Fruit fly (Drosophila melanogaster): ENCODE measurements around the gene p.

p gene

dm6 chr3R:8673803-8674234, 3.3 kb upstream of the p start, which contains the start of gene mRpL19:
Gene mRpL19 (plus strand): TSS chr3R:8674109.
- peak; percentile 43 for TF ChIP-seq Sp1 (GFP tag; optimal IDR thresholded peaks at IDR 0.05)
- TF ChIP-seq Hr83 (GFP tag; optimal IDR thresholded peaks at IDR 0.05; ENCODE audit: poor library complexity, severe bottlenecking), result no peak
- peak; percentile 22 for TF ChIP-seq h (GFP tag; optimal IDR thresholded peaks at IDR 0.05)
- TF ChIP-seq Hnf4 (GFP tag; optimal IDR thresholded peaks at IDR 0.05), result peak; percentile 26
- TF ChIP-seq lola (GFP tag; optimal IDR thresholded peaks at IDR 0.05), result no peak
- no peak for TF ChIP-seq Mio (GFP tag; optimal IDR thresholded peaks at IDR 0.05)
- no peak for TF ChIP-seq N (GFP tag; optimal IDR thresholded peaks at IDR 0.05)
- no peak for TF ChIP-seq dsf (GFP tag; optimal IDR thresholded peaks at IDR 0.05; ENCODE audit: borderline replicate concordance)
- TF ChIP-seq CG32264 (GFP tag; optimal IDR thresholded peaks at IDR 0.05), result no peak
- TF ChIP-seq pan (optimal IDR thresholded peaks at IDR 0.05), result no peak
- TF ChIP-seq dmrt93B (GFP tag; optimal IDR thresholded peaks at IDR 0.05), result no peak
- no peak for TF ChIP-seq Jra (GFP tag; optimal IDR thresholded peaks at IDR 0.05)
- no peak for TF ChIP-seq Dif (GFP tag; optimal IDR thresholded peaks at IDR 0.05; ENCODE audit: partially characterized antibody)
- TF ChIP-seq rgr (GFP tag; optimal IDR thresholded peaks at IDR 0.05), result no peak
- peak; percentile 37 for TF ChIP-seq sage (GFP tag; optimal IDR thresholded peaks at IDR 0.05)
- TF ChIP-seq ey (GFP tag; optimal IDR thresholded peaks at IDR 0.05), result no peak
- TF ChIP-seq br (GFP tag; optimal IDR thresholded peaks at IDR 0.05), result no peak
- TF ChIP-seq Hr78 (GFP tag; optimal IDR thresholded peaks at IDR 0.05), result no peak
- TF ChIP-seq sv (GFP tag; optimal IDR thresholded peaks at IDR 0.05), result no peak
- TF ChIP-seq psq (GFP tag; optimal IDR thresholded peaks at IDR 0.05), result peak; percentile 15
- TF ChIP-seq woc (GFP tag; optimal IDR thresholded peaks at IDR 0.05), result peak; percentile 15
- TF ChIP-seq HLH106 (tag; optimal IDR thresholded peaks at IDR 0.05), result peak; percentile 50
- TF ChIP-seq CG9705 (GFP tag; optimal IDR thresholded peaks at IDR 0.05), result no peak
- no peak for TF ChIP-seq Rel (GFP tag; optimal IDR thresholded peaks at IDR 0.05)
- peak; percentile 0 for TF ChIP-seq Rel (tag; optimal IDR thresholded peaks at IDR 0.05)
- no peak for TF ChIP-seq jim (GFP tag; optimal IDR thresholded peaks at IDR 0.05)
- TF ChIP-seq tai (GFP tag; optimal IDR thresholded peaks at IDR 0.05), result no peak
- TF ChIP-seq dl (GFP tag; optimal IDR thresholded peaks at IDR 0.05; ENCODE audit: insufficient read depth in 1 of 2, partially characterized antibody in 2 of 2), result no peak
- no peak for TF ChIP-seq Dfd (GFP tag; optimal IDR thresholded peaks at IDR 0.05)
- no peak for TF ChIP-seq usp (GFP tag; optimal IDR thresholded peaks at IDR 0.05)
- peak; percentile 28 for TF ChIP-seq fru (GFP tag; optimal IDR thresholded peaks at IDR 0.05)
- TF ChIP-seq Myc (optimal IDR thresholded peaks at IDR 0.05), result no peak
- TF ChIP-seq OdsH (GFP tag; optimal IDR thresholded peaks at IDR 0.05), result peak; percentile 31
- TF ChIP-seq Abd-B (GFP tag; optimal IDR thresholded peaks at IDR 0.05), result no peak
- TF ChIP-seq Vsx2 (GFP tag; optimal IDR thresholded peaks at IDR 0.05; ENCODE audit: partially characterized antibody), result no peak
- peak in 1 of 2 experiments; percentile 45 for TF ChIP-seq foxo (GFP tag; optimal IDR thresholded peaks at IDR 0.05)
- TF ChIP-seq brk (GFP tag; optimal IDR thresholded peaks at IDR 0.05), result no peak
- no peak for TF ChIP-seq GATAd (GFP tag; optimal IDR thresholded peaks at IDR 0.05)
- TF ChIP-seq CrebA (GFP tag; optimal IDR thresholded peaks at IDR 0.05; ENCODE audit: borderline replicate concordance), result no peak

DNA sequence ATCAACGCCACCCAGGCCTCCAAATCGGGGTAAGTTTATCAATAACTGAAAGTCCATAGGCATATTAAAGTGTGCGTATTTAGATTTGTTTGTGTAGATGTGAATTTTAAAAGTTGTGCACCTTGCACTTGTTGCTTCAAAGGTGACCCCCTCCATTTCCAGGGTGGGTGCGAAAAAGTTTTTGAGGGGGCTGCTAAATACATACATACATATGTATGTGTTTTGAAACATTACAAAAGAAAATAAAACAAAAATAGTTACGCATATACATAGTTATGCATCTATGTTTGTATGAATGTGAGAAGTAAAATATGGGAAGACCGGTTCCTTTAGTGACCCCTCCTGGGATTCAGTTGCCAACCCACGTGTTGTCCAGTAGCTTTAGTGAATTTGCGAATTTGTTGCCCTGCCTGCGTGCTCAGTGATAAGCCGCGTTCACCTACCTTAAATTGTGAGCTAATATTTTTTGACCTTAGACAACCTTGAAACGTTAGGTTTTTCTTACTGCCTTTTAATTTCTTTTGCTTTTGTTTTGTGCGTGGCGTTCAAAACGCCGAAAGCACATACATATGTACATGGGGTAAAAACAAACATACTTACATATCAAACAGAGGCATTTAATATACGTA, 470 bp downstream of the p start:
- TF ChIP-seq tai (GFP tag; optimal IDR thresholded peaks at IDR 0.05), result no peak
- peak; percentile 31 for TF ChIP-seq CG32264 (GFP tag; optimal IDR thresholded peaks at IDR 0.05)
- peak; percentile 24 for TF ChIP-seq Rel (GFP tag; optimal IDR thresholded peaks at IDR 0.05)
- no peak for TF ChIP-seq Rel (tag; optimal IDR thresholded peaks at IDR 0.05)
- TF ChIP-seq N (GFP tag; optimal IDR thresholded peaks at IDR 0.05), result no peak
- TF ChIP-seq h (GFP tag; optimal IDR thresholded peaks at IDR 0.05), result peak; percentile 67
- no peak for TF ChIP-seq brk (GFP tag; optimal IDR thresholded peaks at IDR 0.05)
- TF ChIP-seq dmrt93B (GFP tag; optimal IDR thresholded peaks at IDR 0.05), result no peak
- TF ChIP-seq Hnf4 (GFP tag; optimal IDR thresholded peaks at IDR 0.05), result peak; percentile 29
- TF ChIP-seq foxo (GFP tag; optimal IDR thresholded peaks at IDR 0.05), result peak; percentile 8 to 48
- TF ChIP-seq sage (GFP tag; optimal IDR thresholded peaks at IDR 0.05), result no peak
- TF ChIP-seq Mio (GFP tag; optimal IDR thresholded peaks at IDR 0.05), result no peak
- TF ChIP-seq dsf (GFP tag; optimal IDR thresholded peaks at IDR 0.05; ENCODE audit: borderline replicate concordance), result no peak
- TF ChIP-seq CrebA (GFP tag; optimal IDR thresholded peaks at IDR 0.05; ENCODE audit: borderline replicate concordance), result no peak
- no peak for TF ChIP-seq psq (GFP tag; optimal IDR thresholded peaks at IDR 0.05)
- no peak for TF ChIP-seq GATAd (GFP tag; optimal IDR thresholded peaks at IDR 0.05)
- TF ChIP-seq br (GFP tag; optimal IDR thresholded peaks at IDR 0.05), result no peak
- no peak for TF ChIP-seq sv (GFP tag; optimal IDR thresholded peaks at IDR 0.05)
- TF ChIP-seq ey (GFP tag; optimal IDR thresholded peaks at IDR 0.05), result peak; percentile 54
- no peak for TF ChIP-seq Myc (optimal IDR thresholded peaks at IDR 0.05)
- peak; percentile 28 for TF ChIP-seq rgr (GFP tag; optimal IDR thresholded peaks at IDR 0.05)
- no peak for TF ChIP-seq OdsH (GFP tag; optimal IDR thresholded peaks at IDR 0.05)
- no peak for TF ChIP-seq Jra (GFP tag; optimal IDR thresholded peaks at IDR 0.05)
- TF ChIP-seq jim (GFP tag; optimal IDR thresholded peaks at IDR 0.05), result no peak
- no peak for TF ChIP-seq Abd-B (GFP tag; optimal IDR thresholded peaks at IDR 0.05)
